Fruit fly (Drosophila melanogaster): ENCODE measurements around the gene PolE1.

PolE1 gene

dm6 chr3R:23365028-23365427, 17.1 kb downstream of the PolE1 start:
- TF ChIP-seq sens (GFP tag) (peak; percentile 16), gem (tag; optimal IDR thresholded peaks at IDR 0.05) (peak; percentile 27), CG4730 (GFP tag; IDR thresholded peaks at IDR 0.05) (0 out of 2 replicates have a peak, but pooled peaks have one; percentile 15), salm (tag; optimal IDR thresholded peaks at IDR 0.05) (no peak), CG1602 (GFP tag; optimal IDR thresholded peaks at IDR 0.05) (no peak), Drgx (GFP tag; IDR thresholded peaks at IDR 0.05) (peak; percentile 40; the same call in 1 of the 2 replicates), Nf-YA (GFP tag; IDR thresholded peaks at IDR 0.05) (no peak), Tbp (GFP tag; optimal IDR thresholded peaks at IDR 0.05) (no peak), CG2875 (GFP tag; optimal IDR thresholded peaks at IDR 0.05) (no peak), CG11504 (tag; optimal IDR thresholded peaks at IDR 0.05) (peak; percentile 20), oc (tag; optimal IDR thresholded peaks at IDR 0.05) (no peak), Ptx1 (GFP tag; IDR thresholded peaks at IDR 0.05) (0 out of 2 replicates have a peak, but pooled peaks have one; percentile 20), Med (GFP tag) (peak; percentile 56), Oli (tag; optimal IDR thresholded peaks at IDR 0.05) (peak; percentile 6), CG10654 (GFP tag; optimal IDR thresholded peaks at IDR 0.05) (no peak), CG12942 (GFP tag; optimal IDR thresholded peaks at IDR 0.05) (no peak), row (GFP tag; IDR thresholded peaks at IDR 0.05) (0 out of 3 replicates have a peak, but pooled peaks have one; percentile 6), maf-S (GFP tag; optimal IDR thresholded peaks at IDR 0.05) (no peak)

dm6 chr3R:23367540-23367939, 19.6 kb downstream of the PolE1 start:
- TF ChIP-seq CG16813 (GFP tag; IDR thresholded peaks at IDR 0.05; ENCODE audit: partially characterized antibody): no peak
- TF ChIP-seq H2.0 (GFP tag; IDR thresholded peaks at IDR 0.05): no peak
- no peak for TF ChIP-seq sr (GFP tag; IDR thresholded peaks at IDR 0.05)
- TF ChIP-seq Fer1 (GFP tag; optimal IDR thresholded peaks at IDR 0.05): no peak
- peak; percentile 38 for TF ChIP-seq Drgx (GFP tag; IDR thresholded peaks at IDR 0.05)
- peak; percentile 79 for TF ChIP-seq Ets65A (GFP tag)
- TF ChIP-seq Hmx (GFP tag; optimal IDR thresholded peaks at IDR 0.05): no peak
- TF ChIP-seq unpg (GFP tag; optimal IDR thresholded peaks at IDR 0.05): no peak
- no peak for TF ChIP-seq lbe (GFP tag; optimal IDR thresholded peaks at IDR 0.05)
- TF ChIP-seq cg (GFP tag; optimal IDR thresholded peaks at IDR 0.05): no peak
- TF ChIP-seq bsh (GFP tag; optimal IDR thresholded peaks at IDR 0.05): peak in 1 of 2 experiments; percentile 5
- TF ChIP-seq HmgD (GFP tag; optimal IDR thresholded peaks at IDR 0.05): no peak
- no peak for TF ChIP-seq lov (optimal IDR thresholded peaks at IDR 0.05)
- TF ChIP-seq lov (GFP tag; IDR thresholded peaks at IDR 0.05): no peak
- no peak for TF ChIP-seq CG12744 (GFP tag; optimal IDR thresholded peaks at IDR 0.05)
- TF ChIP-seq Sox102F (GFP tag; optimal IDR thresholded peaks at IDR 0.05): no peak
- TF ChIP-seq en (GFP tag; optimal IDR thresholded peaks at IDR 0.05): no peak
- no peak for TF ChIP-seq oc (tag; optimal IDR thresholded peaks at IDR 0.05)

- TF ChIP-seq tio (GFP tag; optimal IDR thresholded peaks at IDR 0.05): no peak
- TF ChIP-seq lola (GFP tag; optimal IDR thresholded peaks at IDR 0.05): no peak
- TF ChIP-seq Fer3 (tag; optimal IDR thresholded peaks at IDR 0.05): no peak
- TF ChIP-seq Dp (GFP tag; optimal IDR thresholded peaks at IDR 0.05): no peak
- TF ChIP-seq CG34422 (GFP tag; IDR thresholded peaks at IDR 0.05): 0 out of 3 replicates have a peak, but pooled peaks have one; percentile 17
- TF ChIP-seq sens (GFP tag): peak; percentile 63
- no peak for TF ChIP-seq Abd-B (GFP tag; optimal IDR thresholded peaks at IDR 0.05)
- no peak for TF ChIP-seq nom (GFP tag; optimal IDR thresholded peaks at IDR 0.05)
- TF ChIP-seq CG13123 (GFP tag; optimal IDR thresholded peaks at IDR 0.05): no peak
- no peak for TF ChIP-seq salm (tag; optimal IDR thresholded peaks at IDR 0.05)
- no peak for TF ChIP-seq abd-A (tag; optimal IDR thresholded peaks at IDR 0.05)
- TF ChIP-seq CG11398 (GFP tag; optimal IDR thresholded peaks at IDR 0.05): no peak
- TF ChIP-seq CG9727 (GFP tag; optimal IDR thresholded peaks at IDR 0.05): no peak
- no peak for TF ChIP-seq CG34224 (GFP tag; IDR thresholded peaks at IDR 0.05; ENCODE audit: partially characterized antibody)
- TF ChIP-seq row (GFP tag; IDR thresholded peaks at IDR 0.05): peak; percentile 50; the same call in 2 of the 3 replicates
- TF ChIP-seq gem (tag; optimal IDR thresholded peaks at IDR 0.05): peak; percentile 7
- TF ChIP-seq cg (GFP tag; optimal IDR thresholded peaks at IDR 0.05): no peak
- TF ChIP-seq Atf3 (GFP tag; optimal IDR thresholded peaks at IDR 0.05): no peak
- TF ChIP-seq CG1529 (GFP tag; optimal IDR thresholded peaks at IDR 0.05): no peak
- no peak for TF ChIP-seq CG7556 (GFP tag; optimal IDR thresholded peaks at IDR 0.05)
- no peak for TF ChIP-seq CG8765 (GFP tag; IDR thresholded peaks at IDR 0.05)
Observed at dm6 chr3R:23368235-23368634, 20.3 kb downstream of the PolE1 start.
